Fruit fly (Drosophila melanogaster) whole organism, wandering third instar larva: ENCODE results near the gene CG15695.

Experiments
- Abd-B ChIP-seq: fragments of >200 bp; optimal IDR thresholded peaks from 2 replicates; lab custom pipeline; 2017; ENCODE audit warnings: missing biosample characterization, missing genetic modification characterization
- Dfd ChIP-seq: fragments of >200 bp; optimal IDR thresholded peaks from 2 replicates; lab custom pipeline; 2017; ENCODE audit warnings: missing biosample characterization, missing genetic modification characterization
- HLH106 ChIP-seq: fragments of 200-800 bp; optimal IDR thresholded peaks from 3 replicates; lab custom pipeline; 2019; ENCODE audit warnings: missing biosample characterization, mild to moderate bottlenecking, missing genetic modification characterization, moderate library complexity
- Hr78 ChIP-seq: fragments of >200 bp; optimal IDR thresholded peaks from 2 replicates; lab custom pipeline; 2017; ENCODE audit warnings: missing biosample characterization, missing genetic modification characterization
- Myc ChIP-seq: fragments of >200 bp; optimal IDR thresholded peaks from 2 replicates; lab custom pipeline; 2017
- OdsH ChIP-seq: fragments of 200-800 bp; sonication (Bioruptor generic); optimal IDR thresholded peaks from 2 replicates; lab custom pipeline; 2016; ENCODE audit warnings: missing biosample characterization, mild to moderate bottlenecking, missing genetic modification characterization
- brk ChIP-seq: fragments of 200-800 bp; sonication (Bioruptor generic); optimal IDR thresholded peaks from 2 replicates; lab custom pipeline; 2016; ENCODE audit warnings: missing biosample characterization, mild to moderate bottlenecking, missing genetic modification characterization
- dsf ChIP-seq: sonication (Bioruptor generic); optimal IDR thresholded peaks from 2 replicates; lab custom pipeline; 2016; ENCODE audit warnings: missing biosample characterization, missing genetic modification characterization, borderline replicate concordance
- jim ChIP-seq: fragments of 175-275, 200-325 bp; sonication (Bioruptor generic); optimal IDR thresholded peaks from 2 replicates; lab custom pipeline; 2016; ENCODE audit warnings: missing biosample characterization, mild to moderate bottlenecking, missing genetic modification characterization
- lola ChIP-seq: fragments of >200 bp; optimal IDR thresholded peaks from 2 replicates; lab custom pipeline; 2017; ENCODE audit warnings: missing biosample characterization, missing genetic modification characterization
- psq ChIP-seq: fragments of 200-800 bp; sonication (Bioruptor generic); optimal IDR thresholded peaks from 3 replicates; lab custom pipeline; 2017; ENCODE audit warnings: missing biosample characterization, mild to moderate bottlenecking, missing genetic modification characterization, moderate library complexity
- sage ChIP-seq: fragments of 200-800 bp; sonication (Bioruptor generic); optimal IDR thresholded peaks from 2 replicates; lab custom pipeline; 2016; ENCODE audit warnings: missing biosample characterization, mild to moderate bottlenecking, missing genetic modification characterization

DNA sequence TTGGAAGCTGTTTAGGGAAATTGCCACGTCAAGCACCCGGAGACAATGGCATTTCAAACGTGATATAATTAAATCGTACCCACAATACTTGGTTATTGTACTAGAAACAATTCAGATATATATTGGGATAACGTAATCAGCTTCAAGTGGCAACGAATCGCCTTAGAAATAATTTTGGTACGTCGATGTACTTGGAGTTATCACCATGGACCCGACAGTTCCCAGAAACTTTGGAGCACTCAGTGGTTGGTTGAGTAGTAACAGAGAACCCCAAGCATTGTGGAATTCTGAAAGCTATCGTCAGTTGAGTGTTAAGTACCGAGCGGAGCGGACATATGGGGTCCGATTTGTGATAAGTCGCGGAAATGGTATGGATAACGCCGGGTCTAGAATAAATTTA lies at the start of gene CG15695:
- TF ChIP-seq HLH106 (tag; lab: Kevin White, UChicago) (no peak), Hr78 (GFP tag; lab: Kevin White, UChicago) (no peak), Abd-B (GFP tag; lab: Kevin White, UChicago) (no peak), Myc (lab: Kevin White, UChicago) (no peak), Dfd (GFP tag; lab: Kevin White, UChicago) (no peak), brk (no peak), jim (GFP tag; lab: Kevin White, UChicago) (no peak), sage (GFP tag; lab: Kevin White, UChicago) (no peak), lola (GFP tag; lab: Kevin White, UChicago) (no peak), OdsH (GFP tag; lab: Kevin White, UChicago) (no peak), psq (GFP tag; lab: Kevin White, UChicago) (no peak), dsf (GFP tag; lab: Kevin White, UChicago) (no peak)
